Worm (Caenorhabditis elegans): ENCODE data around the gene ora-1.
"Not testable (repeated sequence)": the region's sequence is repeated elsewhere in the genome, so short reads cannot be mapped to it uniquely, and the experiment has no call there.

DNA sequence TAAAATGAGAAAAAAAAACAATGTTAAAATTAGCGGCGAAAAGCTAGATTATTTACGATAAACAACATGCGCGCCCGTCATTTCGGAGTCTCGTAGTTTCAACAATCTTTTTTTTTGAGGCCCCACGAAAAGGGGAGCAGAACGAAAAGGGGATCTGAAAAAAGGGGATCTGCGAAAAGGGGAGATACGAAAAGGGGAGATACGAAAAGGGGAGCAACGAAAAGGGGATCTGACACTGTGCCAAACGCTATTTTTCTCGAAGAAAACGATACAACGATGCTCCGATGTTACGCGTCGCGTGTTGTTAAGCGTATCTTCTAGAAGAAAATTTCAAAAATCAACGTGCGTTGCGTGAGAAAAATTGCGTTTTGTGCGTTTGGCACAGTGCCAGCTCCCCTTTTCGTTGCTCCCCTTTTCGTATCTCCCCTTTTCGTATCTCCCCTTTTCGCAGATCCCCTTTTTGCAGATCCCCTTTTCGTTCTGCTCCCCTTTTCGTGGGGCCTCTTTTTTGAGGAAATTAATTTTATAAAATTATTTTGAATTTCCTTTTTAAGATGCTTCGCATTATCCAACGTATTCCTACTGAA, 38.1 kb downstream of the ora-1 start, which contains the start of gene C26B2.7:
- TF ChIP-seq ama-1 (optimal IDR thresholded peaks at IDR 0.05); elt-3 (tag; optimal IDR thresholded peaks at IDR 0.05); nhr-10 (tag; optimal IDR thresholded peaks at IDR 0.05); nhr-11 (tag; optimal IDR thresholded peaks at IDR 0.05); nhr-25 (tag; optimal IDR thresholded peaks at IDR 0.05); nhr-77 (tag; optimal IDR thresholded peaks at IDR 0.05); aly-2 (tag; optimal IDR thresholded peaks at IDR 0.05); sma-9 (tag; optimal IDR thresholded peaks at IDR 0.05); elt-1 (tag; optimal IDR thresholded peaks at IDR 0.05); lin-11 (tag; optimal IDR thresholded peaks at IDR 0.05): not testable (repeated sequence)
- TF ChIP-seq sma-9 (GFP tag; optimal IDR thresholded peaks at IDR 0.05), result peak; percentile 77
- peak; percentile 84 for TF ChIP-seq F13H6.1 (tag; optimal IDR thresholded peaks at IDR 0.05)

Data from whole organism, L2 larva.